Fruit fly (Drosophila melanogaster): ENCODE data around the gene Sry-beta.
A peak's percentile ranks its signal among the peaks of the same experiment; 100 is the strongest.

The Sry-beta gene

DNA sequence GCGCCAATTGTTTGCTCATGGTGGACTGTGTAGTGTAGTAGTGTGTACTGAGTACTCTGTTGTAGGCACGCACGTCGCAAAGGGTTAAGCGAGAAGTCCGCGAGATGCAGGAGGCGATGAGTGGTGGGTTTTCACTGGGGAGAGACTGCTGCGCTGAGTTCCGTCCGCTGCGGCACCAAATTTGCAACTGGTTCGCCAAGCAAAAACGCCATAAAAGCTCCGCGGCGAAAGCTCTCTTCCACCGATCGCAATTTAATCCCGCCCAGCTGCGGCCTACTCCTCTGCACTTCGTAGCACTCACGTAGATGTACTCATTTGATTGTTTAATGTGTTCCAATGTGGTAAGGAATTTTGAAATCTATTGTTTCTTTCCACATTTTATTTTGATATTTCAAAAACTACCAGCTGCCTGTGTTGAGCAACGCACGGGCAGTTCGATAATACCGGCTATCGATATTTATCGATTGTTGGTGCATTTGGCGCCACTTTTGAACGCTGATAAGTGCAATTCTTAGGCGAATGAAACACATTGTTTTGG, 24.5 kb upstream of the Sry-beta start, which contains the start of gene CG7920 (continued):
- TF ChIP-seq yki (optimal IDR thresholded peaks at IDR 0.05) = no peak
- TF ChIP-seq ham (GFP tag; IDR thresholded peaks at IDR 0.05) = no peak
- no peak for TF ChIP-seq HLH3B (GFP tag; IDR thresholded peaks at IDR 0.05)
- TF ChIP-seq E2f2 (GFP tag; IDR thresholded peaks at IDR 0.05) = peak; percentile 99
- no peak for TF ChIP-seq CG9932 (GFP tag; IDR thresholded peaks at IDR 0.05)
- TF ChIP-seq ewg (GFP tag; optimal IDR thresholded peaks at IDR 0.05) = peak; percentile 3
- no peak for TF ChIP-seq ac (GFP tag; optimal IDR thresholded peaks at IDR 0.05)
- peak; percentile 60 for TF ChIP-seq Kr (GFP tag; optimal IDR thresholded peaks at IDR 0.05)
- TF ChIP-seq GATAe (GFP tag; conservative IDR thresholded peaks at IDR 0.05) = no peak
- no peak for TF ChIP-seq Xrp1 (GFP tag; IDR thresholded peaks at IDR 0.05)
- no peak for TF ChIP-seq Ets65A (GFP tag)
- peak; percentile 19 for TF ChIP-seq Xbp1 (GFP tag; optimal IDR thresholded peaks at IDR 0.05)
- TF ChIP-seq lbe (GFP tag; optimal IDR thresholded peaks at IDR 0.05) = peak; percentile 55
- peak; percentile 14 for TF ChIP-seq Meics (GFP tag; optimal IDR thresholded peaks at IDR 0.05)
- TF ChIP-seq CG5245 (GFP tag; optimal IDR thresholded peaks at IDR 0.05) = no peak
- peak; percentile 10 for TF ChIP-seq CG15269 (tag; optimal IDR thresholded peaks at IDR 0.05)
- peak; percentile 68 for TF ChIP-seq HmgZ (tag; optimal IDR thresholded peaks at IDR 0.05)
- TF ChIP-seq CG3065 (GFP tag; optimal IDR thresholded peaks at IDR 0.05) = no peak
- TF ChIP-seq ap (GFP tag; IDR thresholded peaks at IDR 0.05) = no peak
- TF ChIP-seq ato (GFP tag; IDR thresholded peaks at IDR 0.05; ENCODE audit: partially characterized antibody) = peak; percentile 61; the same call in 1 of the 2 replicates
- TF ChIP-seq CrebB (tag; optimal IDR thresholded peaks at IDR 0.05) = peak; percentile 41
- no peak for TF ChIP-seq pfk (GFP tag; optimal IDR thresholded peaks at IDR 0.05)
- TF ChIP-seq dati (GFP tag; IDR thresholded peaks at IDR 0.05) = no peak
- TF ChIP-seq psq (GFP tag; optimal IDR thresholded peaks at IDR 0.05) = no peak
- no peak for TF ChIP-seq Hr78 (GFP tag; optimal IDR thresholded peaks at IDR 0.05)
- TF ChIP-seq CG3847 (GFP tag; IDR thresholded peaks at IDR 0.05) = peak; percentile 36; the same call in 1 of the 2 replicates
- TF ChIP-seq gcm2 (GFP tag; optimal IDR thresholded peaks at IDR 0.05) = no peak
- no peak for TF ChIP-seq pum (GFP tag; optimal IDR thresholded peaks at IDR 0.05)
- TF ChIP-seq gsb-n (tag; optimal IDR thresholded peaks at IDR 0.05) = no peak
- TF ChIP-seq Oli (tag; optimal IDR thresholded peaks at IDR 0.05) = no peak
- no peak for TF ChIP-seq al (GFP tag; IDR thresholded peaks at IDR 0.05)

DNA sequence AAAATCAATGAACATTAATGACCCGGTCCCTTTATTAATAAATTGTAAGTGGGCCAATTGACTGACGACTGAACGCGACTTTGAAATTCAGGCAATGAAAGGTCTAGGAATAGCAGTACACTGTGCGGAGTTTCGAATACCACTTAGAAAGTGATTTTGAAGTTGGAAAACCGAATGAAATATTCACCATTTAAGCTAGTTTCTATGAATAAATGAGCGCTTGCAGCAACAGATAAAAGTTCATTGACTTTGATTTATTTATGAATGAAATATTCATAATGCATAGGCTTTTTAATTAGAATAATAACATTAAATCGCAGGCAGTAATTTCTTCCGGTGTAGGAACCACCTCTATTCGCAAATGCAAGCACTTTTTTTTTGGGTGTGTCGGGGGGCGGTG, 18.5 kb upstream of the Sry-beta start:
- no peak for TF ChIP-seq CG10431 (GFP tag; optimal IDR thresholded peaks at IDR 0.05)
- peak; percentile 3 for TF ChIP-seq az2 (GFP tag; optimal IDR thresholded peaks at IDR 0.05)
- peak; percentile 33 for TF ChIP-seq unpg (GFP tag; optimal IDR thresholded peaks at IDR 0.05)
- peak; percentile 44; the same call in 1 of the 2 replicates for TF ChIP-seq CG6689 (GFP tag; IDR thresholded peaks at IDR 0.05)
- no peak for TF ChIP-seq seq (GFP tag; IDR thresholded peaks at IDR 0.05)
- no peak for TF ChIP-seq otp (GFP tag; IDR thresholded peaks at IDR 0.05)
- peak; percentile 21 for TF ChIP-seq bcd (GFP tag; optimal IDR thresholded peaks at IDR 0.05)
- TF ChIP-seq bab2 (GFP tag; optimal IDR thresholded peaks at IDR 0.05) = no peak
- TF ChIP-seq CG4820 (GFP tag; optimal IDR thresholded peaks at IDR 0.05) = no peak
- peak; percentile 24; the same call in 1 of the 2 replicates for TF ChIP-seq Atf6 (GFP tag; IDR thresholded peaks at IDR 0.05)
- TF ChIP-seq CG12391 (tag; optimal IDR thresholded peaks at IDR 0.05) = peak; percentile 30
- no peak for TF ChIP-seq CG9932 (GFP tag; IDR thresholded peaks at IDR 0.05)
- TF ChIP-seq Gsc (GFP tag; IDR thresholded peaks at IDR 0.05) = no peak
- no peak for TF ChIP-seq pnt (GFP tag; optimal IDR thresholded peaks at IDR 0.05)
- TF ChIP-seq pan (optimal IDR thresholded peaks at IDR 0.05) = no peak
- peak in 1 of 2 experiments; percentile 29 for TF ChIP-seq pan (GFP tag; optimal IDR thresholded peaks at IDR 0.05 in 1 of 2, IDR thresholded peaks at IDR 0.05 in 1 of 2)
- peak; percentile 30 for TF ChIP-seq phol (tag; optimal IDR thresholded peaks at IDR 0.05)
- peak in 1 of 2 experiments; percentile 29 for TF ChIP-seq bsh (GFP tag; optimal IDR thresholded peaks at IDR 0.05)
- TF ChIP-seq CG17359 (tag; optimal IDR thresholded peaks at IDR 0.05) = peak; percentile 22
- TF ChIP-seq CG18599 (GFP tag; optimal IDR thresholded peaks at IDR 0.05) = peak; percentile 45
- peak; percentile 33 for TF ChIP-seq zf30C (GFP tag; optimal IDR thresholded peaks at IDR 0.05)
- TF ChIP-seq CG17361 (GFP tag; IDR thresholded peaks at IDR 0.05) = 0 out of 3 replicates have a peak, but pooled peaks have one; percentile 16
- TF ChIP-seq ewg (GFP tag; optimal IDR thresholded peaks at IDR 0.05) = no peak

Measured in whole organism, embryonic.